Fruit fly (Drosophila melanogaster) whole organism, embryonic: ENCODE results near the gene CG4364.
A peak's percentile ranks its signal among the peaks of the same experiment; 100 is the strongest.

Experiments
- B-H2 ChIP-seq: fragments of 200-800 bp; sonication (Bioruptor generic); optimal IDR thresholded peaks from 2 replicates; lab custom pipeline; 2018; ENCODE audit warnings: missing biosample characterization, mild to moderate bottlenecking, missing genetic modification characterization
- C15 ChIP-seq: fragments of 200-800 bp; sonication (Bioruptor generic); IDR thresholded peaks from 3 replicates; pipeline ENCODE4 v1.3.6; 2022; ENCODE audit warnings: missing biosample characterization, missing genetic modification characterization
- CG10267 ChIP-seq: fragments of 200-800 bp; sonication (Bioruptor generic); optimal IDR thresholded peaks from 2 replicates; lab custom pipeline; 2018; ENCODE audit warnings: missing biosample characterization, mild to moderate bottlenecking, missing genetic modification characterization, moderate library complexity
- CG10543 ChIP-seq: fragments of 200-800 bp; sonication (Bioruptor generic); optimal IDR thresholded peaks from 3 replicates; lab custom pipeline; 2017; ENCODE audit warnings: missing biosample characterization, mild to moderate bottlenecking, missing genetic modification characterization, moderate library complexity
- CG11093 ChIP-seq: fragments of 200-800 bp; sonication (Bioruptor generic); IDR thresholded peaks from 3 replicates; pipeline ENCODE4 v1.3.6; 2022; ENCODE audit warnings: missing biosample characterization, missing genetic modification characterization
- CG11560 ChIP-seq: fragments of 200-800 bp; sonication (Bioruptor generic); IDR thresholded peaks from 3 replicates; pipeline ENCODE4 v1.3.6; 2022; ENCODE audit warnings: missing biosample characterization, missing genetic modification characterization
- CG12155 ChIP-seq: fragments of 200-800 bp; sonication (Bioruptor generic); optimal IDR thresholded peaks from 3 replicates; lab custom pipeline; 2016; ENCODE audit warnings: missing biosample characterization, missing genetic modification characterization
- CG12769 ChIP-seq: fragments of 200-800 bp; sonication (Bioruptor generic); optimal IDR thresholded peaks from 2 replicates; lab custom pipeline; 2019; ENCODE audit warnings: missing biosample characterization, mild to moderate bottlenecking, missing genetic modification characterization, moderate library complexity
- CG1602 ChIP-seq: fragments of 200-800 bp; sonication (Bioruptor generic); optimal IDR thresholded peaks from 3 replicates; lab custom pipeline; 2016; ENCODE audit warnings: missing biosample characterization, missing genetic modification characterization
- CG16863 ChIP-seq: fragments of 200-800 bp; sonication (Bioruptor generic); optimal IDR thresholded peaks from 3 replicates; lab custom pipeline; 2016; ENCODE audit warnings: missing biosample characterization, missing genetic modification characterization
- CG17361 ChIP-seq: fragments of 200-800 bp; sonication (Bioruptor generic); IDR thresholded peaks from 3 replicates; pipeline ENCODE4 v1.3.6; 2022; ENCODE audit warnings: missing biosample characterization, missing genetic modification characterization
- CG1792 ChIP-seq: fragments of 200-800 bp; sonication (Bioruptor generic); optimal IDR thresholded peaks from 2 replicates; lab custom pipeline; 2016; ENCODE audit warnings: missing biosample characterization, missing genetic modification characterization
- CG2678 ChIP-seq: fragments of 200-800 bp; sonication (Bioruptor generic); optimal IDR thresholded peaks from 3 replicates; lab custom pipeline; 2019; ENCODE audit warnings: missing biosample characterization, mild to moderate bottlenecking, missing genetic modification characterization, moderate library complexity
- CG31224 ChIP-seq: fragments of 200-800 bp; sonication (Bioruptor generic); IDR thresholded peaks from 2 replicates; pipeline ENCODE4 v1.3.6; 2022; ENCODE audit warnings: missing biosample characterization, missing genetic modification characterization
- CG31388 ChIP-seq: fragments of 200-800 bp; sonication (Bioruptor generic); optimal IDR thresholded peaks from 2 replicates; lab custom pipeline; 2016; ENCODE audit warnings: missing biosample characterization, missing genetic modification characterization
- CG3838 ChIP-seq: fragments of 200-800 bp; sonication (Bioruptor generic); optimal IDR thresholded peaks from 3 replicates; lab custom pipeline; 2016; ENCODE audit warnings: missing biosample characterization, missing genetic modification characterization
- CG6689 ChIP-seq: fragments of 200-800 bp; sonication (Bioruptor generic); IDR thresholded peaks from 2 replicates; pipeline ENCODE4 v1.3.6; 2022; ENCODE audit warnings: missing biosample characterization, missing genetic modification characterization
- CG7745 ChIP-seq: fragments of 200-800 bp; sonication (Bioruptor generic); optimal IDR thresholded peaks from 2 replicates; lab custom pipeline; 2018; ENCODE audit warnings: missing biosample characterization, mild to moderate bottlenecking, missing genetic modification characterization, moderate library complexity
- CG7786 ChIP-seq: fragments of 200-800 bp; sonication (Bioruptor generic); optimal IDR thresholded peaks from 2 replicates; lab custom pipeline; 2016; ENCODE audit warnings: missing biosample characterization, missing genetic modification characterization
- CG8359 ChIP-seq: fragments of 200-800 bp; sonication (Bioruptor generic); optimal IDR thresholded peaks from 2 replicates; lab custom pipeline; 2017; ENCODE audit warnings: missing biosample characterization, mild to moderate bottlenecking, missing genetic modification characterization, borderline replicate concordance
- CG8765 ChIP-seq: fragments of 200-800 bp; sonication (Bioruptor generic); IDR thresholded peaks from 2 replicates; pipeline ENCODE4 v1.3.6; 2022; ENCODE audit warnings: missing biosample characterization, missing genetic modification characterization
- CG9609 ChIP-seq: fragments of 200-800 bp; sonication (Bioruptor generic); optimal IDR thresholded peaks from 3 replicates; lab custom pipeline; 2016; ENCODE audit warnings: missing biosample characterization, missing genetic modification characterization
- CkIIα-i1 ChIP-seq: fragments of 200-800 bp; sonication (Bioruptor generic); IDR thresholded peaks from 2 replicates; pipeline ENCODE4 v1.3.6; 2022; ENCODE audit warnings: missing biosample characterization, missing genetic modification characterization
- D19B ChIP-seq: fragments of 200-800 bp; sonication (Bioruptor generic); optimal IDR thresholded peaks from 2 replicates; lab custom pipeline; 2017; ENCODE audit warnings: missing biosample characterization, mild to moderate bottlenecking, missing genetic modification characterization
- Dip3 ChIP-seq: fragments of 200-800 bp; sonication (Bioruptor generic); optimal IDR thresholded peaks from 3 replicates; lab custom pipeline; 2016; ENCODE audit warnings: missing biosample characterization, missing genetic modification characterization
- Doc2 ChIP-seq: fragments of 200-800 bp; sonication (Bioruptor generic); IDR thresholded peaks from 2 replicates; pipeline ENCODE4 v1.3.6; 2022; ENCODE audit warnings: missing biosample characterization, missing genetic modification characterization
- Dref ChIP-seq: fragments of 200-800 bp; sonication (Bioruptor generic); IDR thresholded peaks from 2 replicates; pipeline ENCODE4 v1.3.6; 2022; ENCODE audit warnings: missing biosample characterization, missing genetic modification characterization
- Fer1 ChIP-seq: fragments of 200-800 bp; sonication (Bioruptor generic); optimal IDR thresholded peaks from 2 replicates; lab custom pipeline; 2017; ENCODE audit warnings: missing biosample characterization, mild to moderate bottlenecking, missing genetic modification characterization
- Mad ChIP-seq: fragments of 200-800 bp; sonication (Bioruptor generic); optimal IDR thresholded peaks from 2 replicates; lab custom pipeline; 2016; ENCODE audit warnings: missing biosample characterization, missing genetic modification characterization
- Mrtf ChIP-seq: fragments of 200-800 bp; sonication (Bioruptor generic); IDR thresholded peaks from 3 replicates; pipeline ENCODE4 v1.3.6; 2022; ENCODE audit warnings: missing biosample characterization, missing genetic modification characterization
- Nf-YA ChIP-seq: fragments of 200-800 bp; sonication (Bioruptor generic); IDR thresholded peaks from 2 replicates; pipeline ENCODE4 v1.3.6; 2022; ENCODE audit warnings: missing biosample characterization, missing genetic modification characterization
- Oaz ChIP-seq: fragments of 200-800 bp; sonication (Bioruptor generic); IDR thresholded peaks from 2 replicates; pipeline ENCODE4 v1.3.6; 2022; ENCODE audit warnings: missing biosample characterization, missing genetic modification characterization
- Poxn ChIP-seq: fragments of 200-800 bp; sonication (Bioruptor generic); IDR thresholded peaks from 2 replicates; pipeline ENCODE4 v1.3.6; 2022; ENCODE audit warnings: missing biosample characterization, missing genetic modification characterization
- Rx ChIP-seq: fragments of 200-800 bp; sonication (Bioruptor generic); IDR thresholded peaks from 2 replicates; pipeline ENCODE4 v1.3.6; 2022; ENCODE audit warnings: missing biosample characterization, missing genetic modification characterization
- Side ChIP-seq: fragments of 200-800 bp; sonication (Bioruptor generic); optimal IDR thresholded peaks from 2 replicates; lab custom pipeline; 2016; ENCODE audit warnings: missing biosample characterization, missing genetic modification characterization
- Six4 ChIP-seq: fragments of 200-800 bp; sonication (Bioruptor generic); optimal IDR thresholded peaks from 2 replicates; lab custom pipeline; 2016; ENCODE audit warnings: missing biosample characterization, missing genetic modification characterization
- Ssrp ChIP-seq: fragments of 200-800 bp; sonication (Bioruptor generic); optimal IDR thresholded peaks from 2 replicates; lab custom pipeline; 2018; ENCODE audit warnings: missing biosample characterization, mild to moderate bottlenecking, missing genetic modification characterization, moderate library complexity
- br ChIP-seq: fragments of >200 bp; optimal IDR thresholded peaks from 2 replicates; lab custom pipeline; 2017
- esg ChIP-seq: fragments of 200-800 bp; sonication (Bioruptor generic); conservative IDR thresholded peaks from 2 replicates; pipeline ENCODE4 v1.3.6; 2022; ENCODE audit warnings: missing biosample characterization, missing genetic modification characterization
- gro ChIP-seq: fragments of 200-800 bp; sonication (Bioruptor generic); optimal IDR thresholded peaks from 2 replicates; lab custom pipeline; 2016; ENCODE audit warnings: missing biosample characterization, missing genetic modification characterization
- gsb ChIP-seq: fragments of 200-800 bp; sonication (Bioruptor generic); IDR thresholded peaks from 2 replicates; pipeline ENCODE4 v1.3.6; 2022; ENCODE audit warnings: missing biosample characterization, missing genetic modification characterization
- her ChIP-seq: fragments of 200-800 bp; sonication (Bioruptor generic); optimal IDR thresholded peaks from 2 replicates; lab custom pipeline; 2016; ENCODE audit warnings: missing biosample characterization, missing genetic modification characterization
- inv ChIP-seq: fragments of 200-800 bp; sonication (Bioruptor generic); IDR thresholded peaks from 2 replicates; pipeline ENCODE4 v1.3.6; 2022; ENCODE audit warnings: missing biosample characterization, missing genetic modification characterization; ENCODE audit not compliant: partially characterized antibody
- jing ChIP-seq: fragments of 200-800 bp; sonication (Bioruptor generic); optimal IDR thresholded peaks from 2 replicates; lab custom pipeline; 2018; ENCODE audit warnings: missing biosample characterization, mild to moderate bottlenecking, missing genetic modification characterization
- lmd ChIP-seq: fragments of 200-800 bp; sonication (Bioruptor generic); IDR thresholded peaks from 2 replicates; pipeline ENCODE4 v1.3.6; 2022; ENCODE audit warnings: missing biosample characterization, missing genetic modification characterization
- otp ChIP-seq: fragments of 200-800 bp; sonication (Bioruptor generic); IDR thresholded peaks from 3 replicates; pipeline ENCODE4, ENCODE4 v1.3.6; 2022; ENCODE audit warnings: missing biosample characterization, missing genetic modification characterization
- pnt ChIP-seq: fragments of 200-800 bp; sonication (Bioruptor generic); optimal IDR thresholded peaks from 3 replicates; lab custom pipeline; 2016; ENCODE audit warnings: missing biosample characterization, missing genetic modification characterization
- sc ChIP-seq, 3 experiments: fragments of >200 bp in 2 of 3; fragments of 200-800 bp in 1 of 3; sonication (Bioruptor generic) in 1 of 3; optimal IDR thresholded peaks; 2 replicates in 2 of 3; 3 replicates in 1 of 3; lab custom pipeline; 2017; ENCODE audit warnings: mild to moderate bottlenecking in 1 of 3, missing biosample characterization in 1 of 3, missing genetic modification characterization in 1 of 3, missing genetic modification reagents in 1 of 3
- scrt ChIP-seq: fragments of 200-800 bp; sonication (Bioruptor generic); optimal IDR thresholded peaks from 2 replicates; lab custom pipeline; 2018; ENCODE audit warnings: missing biosample characterization, mild to moderate bottlenecking, missing genetic modification characterization, moderate library complexity
- seq ChIP-seq: fragments of 200-800 bp; sonication (Bioruptor generic); IDR thresholded peaks from 2 replicates; pipeline ENCODE4 v1.3.6; 2022; ENCODE audit warnings: missing biosample characterization, missing genetic modification characterization
- sima ChIP-seq: fragments of 200-800 bp; sonication (Bioruptor generic); optimal IDR thresholded peaks from 2 replicates; lab custom pipeline; 2016; ENCODE audit warnings: missing biosample characterization, missing genetic modification characterization
- slbo ChIP-seq: fragments of 200-800 bp; sonication (Bioruptor generic); IDR thresholded peaks from 2 replicates; pipeline ENCODE4 v1.3.6; 2022; ENCODE audit warnings: missing biosample characterization, missing genetic modification characterization

CG4364 gene

DNA sequence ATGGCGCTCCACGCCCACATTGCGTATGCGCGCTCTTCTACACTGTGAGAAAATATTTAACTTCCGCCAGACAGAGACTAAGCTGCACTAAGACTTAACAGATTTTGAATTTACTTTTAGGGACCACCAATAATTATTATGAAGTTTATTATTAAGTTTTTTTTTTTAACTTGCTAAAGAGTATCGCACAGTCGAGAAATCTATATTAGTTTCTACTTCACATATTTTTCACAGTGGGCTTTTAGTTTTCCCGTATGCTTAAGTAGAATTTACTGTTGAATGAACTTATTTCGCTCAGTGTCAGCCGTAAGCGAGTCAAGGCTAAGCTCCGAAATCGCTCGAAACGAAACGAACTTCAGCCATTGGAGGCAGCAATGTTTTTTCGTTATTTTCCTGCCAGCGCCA lies 50.6 kb downstream of the CG4364 start (continued):
- TF ChIP-seq Nf-YA (GFP tag; lab: Robert Waterston, UW) (0 out of 2 replicates have a peak, but pooled peaks have one; percentile 43), CG2678 (tag; lab: Kevin White, UChicago) (peak; percentile 91), CG10267 (tag; lab: Kevin White, UChicago) (peak; percentile 65), CG12155 (GFP tag; lab: Kevin White, UChicago) (peak; percentile 48), CG11560 (tag; lab: Robert Waterston, UW) (peak; percentile 64; the same call in 2 of the 3 replicates), CG10543 (GFP tag; lab: Kevin White, UChicago) (peak; percentile 88), Six4 (GFP tag; lab: Kevin White, UChicago) (no peak), pnt (GFP tag; lab: Kevin White, UChicago) (peak; percentile 18), CG12769 (tag; lab: Kevin White, UChicago) (no peak), Doc2 (GFP tag; lab: Robert Waterston, UW) (no peak), otp (no peak), CkIIα-i1 (no peak), her (GFP tag; lab: Kevin White, UChicago) (no peak), sima (no peak), CG7745 (no peak), CG7786 (peak; percentile 63), CG11093 (GFP tag; lab: Robert Waterston, UW) (peak; percentile 51; the same call in 2 of the 3 replicates), seq (peak; percentile 72), CG16863 (no peak), slbo (GFP tag; lab: Robert Waterston, UW) (peak; percentile 82), CG1792 (GFP tag; lab: Kevin White, UChicago) (peak; percentile 55), Poxn (GFP tag; lab: Robert Waterston, UW) (no peak), CG8765 (GFP tag; lab: Robert Waterston, UW) (peak; percentile 22; the same call in 1 of the 2 replicates), gsb (GFP tag; lab: Robert Waterston, UW) (peak; percentile 52; the same call in 1 of the 2 replicates), br (lab: Kevin White, UChicago) (no peak), Rx (GFP tag; lab: Robert Waterston, UW) (no peak; the same call in 1 of the 2 replicates), lmd (GFP tag; lab: Robert Waterston, UW) (peak; percentile 76), CG31388 (GFP tag; lab: Kevin White, UChicago) (no peak), Dref (GFP tag; lab: Robert Waterston, UW) (no peak), C15 (GFP tag; lab: Robert Waterston, UW) (peak; percentile 50; the same call in 1 of the 3 replicates), Side (GFP tag; lab: Kevin White, UChicago) (no peak), CG3838 (GFP tag; lab: Kevin White, UChicago) (peak; percentile 42), Fer1 (peak; percentile 94), inv (GFP tag; lab: Robert Waterston, UW) (no peak), CG17361 (GFP tag; lab: Robert Waterston, UW) (no peak; the same call in 1 of the 3 replicates), Mrtf (GFP tag; lab: Robert Waterston, UW) (no peak), CG31224 (GFP tag; lab: Robert Waterston, UW) (peak; percentile 71), sc (optimal IDR thresholded peaks at IDR 0.05; lab: Kevin White, UChicago) (no peak), sc (GFP tag; optimal IDR thresholded peaks at IDR 0.05; lab: Kevin White, UChicago) (no peak), Oaz (GFP tag; lab: Robert Waterston, UW) (peak; percentile 53), esg (GFP tag; lab: Robert Waterston, UW) (peak; percentile 72), gro (GFP tag; lab: Kevin White, UChicago) (no peak), jing (GFP tag; lab: Kevin White, UChicago) (no peak), CG8359 (GFP tag; lab: Kevin White, UChicago) (no peak), CG9609 (peak; percentile 44), Ssrp (peak; percentile 66), CG6689 (GFP tag; lab: Robert Waterston, UW) (peak; percentile 73), B-H2 (GFP tag; lab: Kevin White, UChicago) (peak; percentile 65), CG1602 (GFP tag; lab: Kevin White, UChicago) (no peak), Dip3 (GFP tag; lab: Kevin White, UChicago) (peak; percentile 62), Mad (GFP tag; lab: Kevin White, UChicago) (peak; percentile 32), D19B (peak; percentile 68), scrt (GFP tag; lab: Kevin White, UChicago) (peak; percentile 79)
